Fruit fly (Drosophila melanogaster) whole organism: ENCODE measurements around the gene CG31510.

Source experiments
- CG8478 ChIP-seq: fragments of >200 bp; optimal IDR thresholded peaks from 2 replicates; lab custom pipeline; 2018; ENCODE audit warnings: inconsistent platforms
- Dll ChIP-seq: fragments of >200 bp; optimal IDR thresholded peaks from 2 replicates; lab custom pipeline; 2017
- EcR ChIP-seq, 2 experiments: fragments of >200 bp; optimal IDR thresholded peaks; 2 replicates each; lab custom pipeline; 2017; ENCODE audit warnings: missing biosample characterization in 2 of 2, missing genetic modification characterization in 2 of 2, missing genetic modification reagents in 2 of 2
- pan ChIP-seq: fragments of >200 bp; optimal IDR thresholded peaks from 2 replicates; lab custom pipeline; 2017
- psq ChIP-seq: fragments of >200 bp; optimal IDR thresholded peaks from 2 replicates; lab custom pipeline; 2017
- usp ChIP-seq: fragments of >200 bp; optimal IDR thresholded peaks from 2 replicates; lab custom pipeline; 2017; ENCODE audit warnings: missing biosample characterization, missing genetic modification characterization, mixed read lengths

Gene CG31510

DNA sequence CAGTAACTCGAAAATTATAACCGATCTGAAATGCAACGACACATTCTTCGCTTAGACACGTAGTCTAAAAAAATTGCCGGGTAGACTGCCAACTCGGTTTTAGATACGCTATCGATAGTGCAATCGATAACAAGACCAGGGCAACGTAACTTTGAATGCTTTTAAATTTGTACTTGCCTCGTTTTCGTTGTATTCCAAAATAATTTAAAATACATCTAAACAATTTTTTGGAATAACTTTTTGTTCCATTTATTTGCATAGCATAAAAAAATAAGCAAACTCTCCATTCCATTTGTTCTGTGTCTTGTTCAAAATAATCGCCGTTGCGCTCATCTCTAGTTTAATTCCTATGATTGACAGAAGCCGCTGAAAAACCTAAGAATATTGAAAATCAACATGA is 53.2 kb downstream of the CG31510 start, which contains the start of the genes Stt3B and CG11839:
Gene Stt3B (minus strand): TSS at position 69 of the 400 bp plus-strand sequence.
Gene CG11839 (plus strand): TSS at position 359 of the 400 bp plus-strand sequence.
- TF ChIP-seq pan (lab: Kevin White, UChicago) (no peak), usp (GFP tag; lab: Kevin White, UChicago) (no peak), EcR (GFP tag; optimal IDR thresholded peaks at IDR 0.05; lab: Kevin White, UChicago) (no peak), CG8478 (no peak), psq (lab: Kevin White, UChicago) (no peak), Dll (lab: Kevin White, UChicago) (no peak)
